Worm (Caenorhabditis elegans): Measurements from ENCODE around the gene K10G6.5.

Gene K10G6.5

DNA sequence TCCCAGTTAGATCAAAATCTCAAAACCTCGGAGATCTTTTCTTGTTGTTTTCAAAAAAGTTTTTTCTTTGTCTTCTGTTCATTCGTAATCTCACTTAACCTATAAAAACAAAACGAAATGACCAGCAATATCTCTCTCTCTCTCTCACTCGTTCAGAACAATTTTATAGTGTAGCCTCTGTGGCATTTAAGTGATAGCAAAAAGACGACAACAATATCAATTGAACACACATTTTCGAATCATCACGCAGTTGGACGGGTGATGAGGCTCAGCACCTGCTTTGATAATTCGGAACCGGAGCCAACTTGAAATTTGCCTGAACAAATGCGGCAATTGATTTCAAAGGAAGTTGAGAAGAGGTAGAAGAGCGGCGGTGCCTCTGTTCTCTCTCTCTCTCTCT lies 34.7 kb upstream of the K10G6.5 start:
- peak; percentile 8 for TF ChIP-seq nhr-129 (tag; optimal IDR thresholded peaks at IDR 0.05)
- TF ChIP-seq C34F6.9 (tag; optimal IDR thresholded peaks at IDR 0.05) = no peak

DNA sequence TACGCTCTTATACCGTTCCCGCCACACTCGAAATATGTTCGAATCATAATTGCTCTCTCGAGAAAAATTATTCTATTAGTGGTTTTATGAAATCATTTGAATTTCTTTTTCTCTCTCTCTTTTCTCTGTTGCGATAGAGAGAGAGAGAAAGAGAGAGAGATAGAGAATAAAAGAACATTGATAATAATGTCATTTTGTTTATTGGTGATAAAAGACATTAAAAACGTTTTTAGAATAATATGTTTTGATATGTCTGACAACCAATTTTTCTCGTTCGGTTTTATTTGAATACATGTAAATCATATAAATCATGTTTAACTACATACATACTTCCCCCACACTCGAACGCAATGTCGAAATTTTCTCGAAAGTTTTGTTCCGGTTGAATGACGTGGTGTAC lies 34.1 kb upstream of the K10G6.5 start:
- no peak for TF ChIP-seq ZK546.5 (tag; optimal IDR thresholded peaks at IDR 0.05)
- TF ChIP-seq F13H6.1 (tag; optimal IDR thresholded peaks at IDR 0.05) = no peak
- TF ChIP-seq aly-2 (tag; optimal IDR thresholded peaks at IDR 0.05) = no peak
- TF ChIP-seq peb-1 (tag; optimal IDR thresholded peaks at IDR 0.05) = no peak
- TF ChIP-seq lsy-2 (tag; optimal IDR thresholded peaks at IDR 0.05) = peak in 1 of 2 experiments; percentile 11
- peak; percentile 35 for TF ChIP-seq sma-3 (GFP tag; optimal IDR thresholded peaks at IDR 0.05)
- no peak for TF ChIP-seq nhr-77 (tag; optimal IDR thresholded peaks at IDR 0.05)
- no peak for TF ChIP-seq lin-11 (tag; optimal IDR thresholded peaks at IDR 0.05)
- no peak for TF ChIP-seq ceh-16 (tag; optimal IDR thresholded peaks at IDR 0.05)
- TF ChIP-seq nhr-129 (tag; optimal IDR thresholded peaks at IDR 0.05) = no peak
- no peak for TF ChIP-seq ceh-82 (tag; optimal IDR thresholded peaks at IDR 0.05)
- no peak for TF ChIP-seq unc-39 (tag; optimal IDR thresholded peaks at IDR 0.05)
- no peak for TF ChIP-seq zag-1 (tag; optimal IDR thresholded peaks at IDR 0.05)
- no peak for TF ChIP-seq C34F6.9 (tag; optimal IDR thresholded peaks at IDR 0.05)
- no peak for TF ChIP-seq blmp-1 (tag; optimal IDR thresholded peaks at IDR 0.05; ENCODE audit: insufficient read depth)
- TF ChIP-seq skn-1 (tag; optimal IDR thresholded peaks at IDR 0.05) = no peak
- no peak for TF ChIP-seq ama-1 (optimal IDR thresholded peaks at IDR 0.05)
- TF ChIP-seq dmd-4 (tag; optimal IDR thresholded peaks at IDR 0.05) = no peak
- no peak for TF ChIP-seq nhr-23 (tag; optimal IDR thresholded peaks at IDR 0.05)
- no peak for TF ChIP-seq unc-62 (GFP tag; optimal IDR thresholded peaks at IDR 0.05)
- TF ChIP-seq mdl-1 (tag; optimal IDR thresholded peaks at IDR 0.05) = no peak
- TF ChIP-seq lin-39 (tag; optimal IDR thresholded peaks at IDR 0.05) = no peak
- peak; percentile 37 for TF ChIP-seq fos-1 (tag; optimal IDR thresholded peaks at IDR 0.05)
- no peak for TF ChIP-seq nhr-12 (tag; optimal IDR thresholded peaks at IDR 0.05)
- no peak for TF ChIP-seq elt-3 (tag; optimal IDR thresholded peaks at IDR 0.05)
- TF ChIP-seq mbf-1 (tag; optimal IDR thresholded peaks at IDR 0.05) = no peak
- no peak for TF ChIP-seq gmeb-1 (tag; optimal IDR thresholded peaks at IDR 0.05)
- no peak for TF ChIP-seq sma-9 (GFP tag; optimal IDR thresholded peaks at IDR 0.05)
- TF ChIP-seq sma-9 (tag; optimal IDR thresholded peaks at IDR 0.05) = no peak
- TF ChIP-seq lin-13 (GFP tag; optimal IDR thresholded peaks at IDR 0.05) = no peak
- TF ChIP-seq nhr-237 (tag; optimal IDR thresholded peaks at IDR 0.05) = no peak
- no peak for TF ChIP-seq elt-1 (tag; optimal IDR thresholded peaks at IDR 0.05)
- TF ChIP-seq nhr-11 (tag; optimal IDR thresholded peaks at IDR 0.05) = no peak
- TF ChIP-seq nhr-25 (tag; optimal IDR thresholded peaks at IDR 0.05) = no peak
- no peak for TF ChIP-seq ztf-4 (tag; optimal IDR thresholded peaks at IDR 0.05)
- TF ChIP-seq ztf-11 (tag; optimal IDR thresholded peaks at IDR 0.05) = no peak
- TF ChIP-seq crh-2 (tag; optimal IDR thresholded peaks at IDR 0.05) = peak; percentile 53
- no peak for TF ChIP-seq alr-1 (tag; optimal IDR thresholded peaks at IDR 0.05)
- TF ChIP-seq unc-55 (GFP tag; optimal IDR thresholded peaks at IDR 0.05) = peak; percentile 32
- TF ChIP-seq Y55F3AM.14 (GFP tag; optimal IDR thresholded peaks at IDR 0.05) = no peak
- no peak for TF ChIP-seq sem-4 (tag; optimal IDR thresholded peaks at IDR 0.05)
- no peak for TF ChIP-seq snpc-4 (tag; optimal IDR thresholded peaks at IDR 0.05)
- no peak for TF ChIP-seq egl-27 (tag; optimal IDR thresholded peaks at IDR 0.05)
- no peak for TF ChIP-seq ztf-1 (GFP tag; conservative IDR thresholded peaks at IDR 0.05)

DNA sequence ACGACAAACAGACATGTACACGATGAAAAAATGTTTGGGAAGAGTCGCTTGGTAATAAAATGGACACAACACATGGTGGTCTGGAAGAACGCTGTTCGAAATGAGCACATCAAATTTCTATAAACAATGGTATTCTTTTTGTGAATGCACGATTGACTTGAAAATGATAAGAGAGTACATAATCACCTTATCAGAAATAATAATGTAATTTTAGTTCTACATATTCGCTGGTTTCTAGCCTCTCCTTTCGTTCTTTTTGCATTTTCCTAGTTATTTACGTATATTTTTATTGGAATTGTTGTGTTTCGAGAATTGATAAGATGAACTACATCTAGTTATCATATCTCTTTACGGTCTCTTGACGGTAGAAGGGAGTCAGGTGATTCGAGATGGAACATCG lies 33.0 kb upstream of the K10G6.5 start:
- TF ChIP-seq sma-3 (GFP tag; optimal IDR thresholded peaks at IDR 0.05) = peak; percentile 1
- no peak for TF ChIP-seq nhr-11 (tag; optimal IDR thresholded peaks at IDR 0.05)
- TF ChIP-seq fos-1 (tag; optimal IDR thresholded peaks at IDR 0.05) = peak; percentile 70
- TF ChIP-seq nhr-129 (tag; optimal IDR thresholded peaks at IDR 0.05) = no peak
- no peak for TF ChIP-seq unc-39 (tag; optimal IDR thresholded peaks at IDR 0.05)
